Worm (Caenorhabditis elegans) whole organism, L4/young adult: Measurements from ENCODE around the gene ttr-57.

Experiments
- W03F9.2 ChIP-seq: fragments of 150-350 bp; optimal IDR thresholded peaks from 2 replicates; lab custom pipeline; 2014; ENCODE audit warnings: missing biosample characterization, missing genetic modification characterization
- dao-5 ChIP-seq: sonication (generic microtip); optimal IDR thresholded peaks from 2 replicates; lab custom pipeline; 2016; ENCODE audit warnings: missing genotype, missing genetic modification characterization, moderate library complexity, missing compliant biosample characterization
- him-1 ChIP-seq: sonication (generic microtip); optimal IDR thresholded peaks from 2 replicates; lab custom pipeline; 2016; ENCODE audit warnings: missing genotype, missing genetic modification reagents, missing genetic modification characterization, missing compliant biosample characterization

- TF ChIP-seq him-1 (tag; lab: Kevin White, UChicago) (no peak), W03F9.2 (tag; lab: Kevin White, UChicago) (no peak), dao-5 (tag; lab: Kevin White, UChicago) (no peak)
These were observed at the start of gene ttr-57 for ce11 chrV:20604606-20605155.
